Fruit fly (Drosophila melanogaster) whole organism: ENCODE data around the gene Tango6.

ENCODE experiments used
- CG8478 ChIP-seq: fragments of >200 bp; optimal IDR thresholded peaks from 2 replicates; lab custom pipeline; 2018; ENCODE audit warnings: inconsistent platforms
- Dll ChIP-seq: fragments of >200 bp; optimal IDR thresholded peaks from 2 replicates; lab custom pipeline; 2017
- EcR ChIP-seq, 2 experiments: fragments of >200 bp; optimal IDR thresholded peaks; 2 replicates each; lab custom pipeline; 2017; ENCODE audit warnings: missing biosample characterization in 2 of 2, missing genetic modification characterization in 2 of 2, missing genetic modification reagents in 2 of 2
- pan ChIP-seq: fragments of >200 bp; optimal IDR thresholded peaks from 2 replicates; lab custom pipeline; 2017
- psq ChIP-seq: fragments of >200 bp; optimal IDR thresholded peaks from 2 replicates; lab custom pipeline; 2017
- usp ChIP-seq: fragments of >200 bp; optimal IDR thresholded peaks from 2 replicates; lab custom pipeline; 2017; ENCODE audit warnings: missing biosample characterization, missing genetic modification characterization, mixed read lengths

Tango6 gene

DNA sequence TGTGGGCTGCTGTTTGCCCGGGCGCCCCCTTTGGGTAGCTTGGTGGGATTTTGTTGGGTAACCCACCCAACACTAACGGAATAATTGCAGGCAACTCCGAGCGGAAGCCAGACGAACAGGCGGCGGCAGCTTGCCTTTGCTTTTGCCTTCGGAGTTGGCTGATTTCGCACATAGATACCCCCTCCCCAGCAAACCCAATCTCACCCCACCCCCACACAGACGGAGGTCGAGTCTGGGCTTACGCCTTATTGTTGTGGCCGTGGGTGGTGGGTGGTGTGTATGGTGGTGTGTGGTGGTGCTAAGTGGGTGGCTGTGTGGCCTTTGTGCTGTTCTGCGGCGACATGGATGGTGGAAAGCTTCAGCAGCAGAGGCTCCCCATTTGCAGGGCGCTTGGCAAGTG is 46.8 kb downstream of the Tango6 start:
- TF ChIP-seq pan (lab: Kevin White, UChicago): no peak

DNA sequence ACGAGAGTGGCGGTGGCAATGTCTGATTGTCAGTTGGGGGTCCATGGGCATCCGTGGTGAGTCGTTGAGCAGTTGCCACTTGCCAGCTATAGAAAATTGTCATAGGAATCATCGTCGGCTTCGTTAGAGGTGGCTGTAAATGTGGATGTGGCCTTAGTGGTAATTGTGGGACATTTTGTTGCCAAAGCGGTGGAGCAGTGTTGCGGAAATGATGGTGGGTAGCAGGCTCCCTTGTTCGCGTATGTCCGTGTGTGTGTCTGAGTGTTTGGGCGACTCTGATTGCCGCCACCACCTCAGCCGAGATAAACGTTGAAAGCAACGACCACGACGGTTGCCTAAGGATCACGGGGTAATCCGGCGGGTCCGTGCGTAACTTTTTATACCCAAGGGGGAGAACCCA is 48.2 kb downstream of the Tango6 start:
- TF ChIP-seq Dll (lab: Kevin White, UChicago) (no peak), CG8478 (lab: Kevin White, UChicago) (no peak), pan (lab: Kevin White, UChicago) (no peak), usp (no peak), EcR (GFP tag; optimal IDR thresholded peaks at IDR 0.05; lab: Kevin White, UChicago) (no peak), psq (lab: Kevin White, UChicago) (no peak)

- TF ChIP-seq CG8478 (lab: Kevin White, UChicago): no peak
- TF ChIP-seq pan (lab: Kevin White, UChicago): no peak
- TF ChIP-seq usp: no peak
- TF ChIP-seq psq (lab: Kevin White, UChicago): no peak
- no peak for TF ChIP-seq Dll (lab: Kevin White, UChicago)
- no peak for TF ChIP-seq EcR (GFP tag; optimal IDR thresholded peaks at IDR 0.05; lab: Kevin White, UChicago)
These were observed 49.4 kb downstream of the Tango6 start for dm6 chr2L:19018266-19018665.

- TF ChIP-seq usp (no peak), Dll (lab: Kevin White, UChicago) (no peak), pan (lab: Kevin White, UChicago) (no peak), EcR (GFP tag; optimal IDR thresholded peaks at IDR 0.05; lab: Kevin White, UChicago) (no peak), psq (lab: Kevin White, UChicago) (no peak), CG8478 (lab: Kevin White, UChicago) (no peak)
These were observed 50.3 kb downstream of the Tango6 start for dm6 chr2L:19019160-19019592.

DNA sequence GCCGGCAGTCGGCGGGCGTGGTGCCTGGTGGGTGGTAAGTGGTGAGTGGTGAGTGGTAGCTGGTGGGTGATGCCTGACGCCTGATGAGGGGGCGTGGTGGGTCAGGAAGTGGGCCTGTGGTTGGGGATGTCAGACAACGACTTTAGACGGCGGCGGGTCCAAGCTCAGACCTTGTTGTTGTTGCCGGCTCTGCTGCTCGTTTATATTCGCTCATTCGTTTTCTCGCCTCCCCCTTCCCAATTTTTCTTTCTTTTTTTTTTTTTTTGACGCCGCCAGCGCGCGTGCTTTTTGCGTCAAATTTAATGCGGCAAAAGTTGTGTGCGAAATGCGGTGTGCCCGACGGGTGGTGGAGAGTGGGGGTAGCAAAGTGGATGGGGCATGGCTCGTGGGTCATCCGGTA is 50.8 kb downstream of the Tango6 start:
- TF ChIP-seq Dll (lab: Kevin White, UChicago): no peak
- no peak for TF ChIP-seq psq (lab: Kevin White, UChicago)
- no peak for TF ChIP-seq CG8478 (lab: Kevin White, UChicago)
- TF ChIP-seq EcR (GFP tag; optimal IDR thresholded peaks at IDR 0.05; lab: Kevin White, UChicago): no peak
- TF ChIP-seq usp: no peak
